Worm (Caenorhabditis elegans) whole organism, late embryonic: Measurements from ENCODE around the gene oac-2.

Experiments used
- C08G9.2 ChIP-seq: sonication (generic microtip); optimal IDR thresholded peaks from 2 replicates; lab custom pipeline; 2016; ENCODE audit warnings: mild to moderate bottlenecking, missing genetic modification characterization, moderate library complexity, missing compliant biosample characterization
- C38D4.7 ChIP-seq: fragments of 200-800 bp; sonication (Bioruptor generic); optimal IDR thresholded peaks from 2 replicates; lab custom pipeline; 2018; ENCODE audit warnings: mild to moderate bottlenecking, missing genetic modification characterization, moderate library complexity, missing compliant biosample characterization
- K09A11.1 ChIP-seq: sonication (generic microtip); optimal IDR thresholded peaks from 2 replicates; lab custom pipeline; 2017; ENCODE audit warnings: antibody characterized with exemption, mild to moderate bottlenecking, missing genetic modification characterization, missing compliant biosample characterization; ENCODE audit not compliant: insufficient read depth
- T23F11.4 ChIP-seq: fragments of 200-800 bp; sonication (Bioruptor generic); optimal IDR thresholded peaks from 2 replicates; lab custom pipeline; 2018; ENCODE audit warnings: mild to moderate bottlenecking, missing genetic modification characterization, missing compliant biosample characterization
- Y22D7AL.16 ChIP-seq: sonication (generic microtip); optimal IDR thresholded peaks from 2 replicates; lab custom pipeline; 2016; ENCODE audit warnings: missing genetic modification characterization, missing compliant biosample characterization
- ama-1 ChIP-seq: fragments of 150-350 bp; optimal IDR thresholded peaks from 2 replicates; lab custom pipeline; 2014
- ceh-14 ChIP-seq: sonication (generic microtip); optimal IDR thresholded peaks from 2 replicates; lab custom pipeline; 2016; ENCODE audit warnings: missing genotype, missing genetic modification characterization, missing compliant biosample characterization
- ceh-19 ChIP-seq: fragments of 200-800 bp; sonication (Bioruptor generic); optimal IDR thresholded peaks from 2 replicates; lab custom pipeline; 2018; ENCODE audit warnings: mild to moderate bottlenecking, missing genetic modification characterization, missing compliant biosample characterization
- ceh-30 ChIP-seq: fragments of 150-350 bp; optimal IDR thresholded peaks from 2 replicates; lab custom pipeline; 2014; ENCODE audit warnings: missing biosample characterization, missing genetic modification characterization
- ceh-34 ChIP-seq: sonication (generic microtip); optimal IDR thresholded peaks from 2 replicates; lab custom pipeline; 2016; ENCODE audit warnings: mild to moderate bottlenecking, missing genetic modification characterization, missing compliant biosample characterization
- ceh-48 ChIP-seq: sonication (generic microtip); optimal IDR thresholded peaks from 2 replicates; lab custom pipeline; 2016; ENCODE audit warnings: missing genetic modification characterization, inconsistent platforms, missing compliant biosample characterization
- ceh-6 ChIP-seq: fragments of 200-800 bp; sonication (Bioruptor generic); optimal IDR thresholded peaks from 2 replicates; lab custom pipeline; 2018; ENCODE audit warnings: mild to moderate bottlenecking, missing genetic modification characterization, missing compliant biosample characterization
- ceh-9 ChIP-seq: sonication (generic microtip); optimal IDR thresholded peaks from 2 replicates; lab custom pipeline; 2016; ENCODE audit warnings: mild to moderate bottlenecking, missing genetic modification characterization, inconsistent platforms, missing compliant biosample characterization
- dve-1 ChIP-seq: sonication (generic microtip); optimal IDR thresholded peaks from 2 replicates; lab custom pipeline; 2017; ENCODE audit warnings: antibody characterized with exemption, mild to moderate bottlenecking, missing genetic modification characterization, missing compliant biosample characterization
- elt-2 ChIP-seq: sonication (generic microtip); optimal IDR thresholded peaks from 2 replicates; lab custom pipeline; 2016; ENCODE audit warnings: missing genetic modification reagents, missing genetic modification characterization, missing compliant biosample characterization
- elt-4 ChIP-seq: sonication (generic microtip); optimal IDR thresholded peaks from 2 replicates; lab custom pipeline; 2016; ENCODE audit warnings: missing genetic modification characterization, missing compliant biosample characterization
- hlh-15 ChIP-seq: sonication (generic microtip); optimal IDR thresholded peaks from 2 replicates; lab custom pipeline; 2016; ENCODE audit warnings: missing genetic modification characterization, missing compliant biosample characterization
- hlh-6 ChIP-seq: sonication (generic microtip); optimal IDR thresholded peaks from 2 replicates; lab custom pipeline; 2016; ENCODE audit warnings: missing genotype, missing genetic modification characterization, missing compliant biosample characterization
- hlh-8 ChIP-seq: sonication (generic microtip); optimal IDR thresholded peaks from 2 replicates; lab custom pipeline; 2016; ENCODE audit warnings: missing genotype, missing genetic modification characterization, missing compliant biosample characterization
- madf-2 ChIP-seq: sonication (generic microtip); optimal IDR thresholded peaks from 2 replicates; lab custom pipeline; 2017; ENCODE audit warnings: missing genetic modification characterization, missing compliant biosample characterization
- npax-4 ChIP-seq: sonication (generic microtip); optimal IDR thresholded peaks from 2 replicates; lab custom pipeline; 2016; ENCODE audit warnings: missing genetic modification characterization, missing compliant biosample characterization
- odd-2 ChIP-seq: sonication (generic microtip); optimal IDR thresholded peaks from 2 replicates; lab custom pipeline; 2017; ENCODE audit warnings: antibody characterized with exemption, mild to moderate bottlenecking, missing genetic modification characterization, missing compliant biosample characterization
- pag-3 ChIP-seq: sonication (generic microtip); optimal IDR thresholded peaks from 2 replicates; lab custom pipeline; 2016; ENCODE audit warnings: missing compliant biosample characterization, missing genetic modification characterization, borderline replicate concordance
- pqm-1 ChIP-seq: sonication (generic microtip); optimal IDR thresholded peaks from 2 replicates; lab custom pipeline; 2016; ENCODE audit warnings: missing genetic modification characterization, missing compliant biosample characterization
- ref-2 ChIP-seq: sonication (generic microtip); optimal IDR thresholded peaks from 2 replicates; lab custom pipeline; 2016; ENCODE audit warnings: missing genetic modification characterization, missing compliant biosample characterization
- sox-2 ChIP-seq: fragments of 200-800 bp; sonication (Bioruptor generic); IDR thresholded peaks from 2 replicates; pipeline ENCODE4 v1.3.6; 2022; ENCODE audit warnings: missing genetic modification reagents, missing genetic modification characterization, missing compliant biosample characterization
- tbx-2 ChIP-seq: sonication (generic microtip); optimal IDR thresholded peaks from 2 replicates; lab custom pipeline; 2016; ENCODE audit warnings: missing genetic modification characterization, missing compliant biosample characterization
- unc-42 ChIP-seq: sonication (generic microtip); optimal IDR thresholded peaks from 2 replicates; lab custom pipeline; 2016; ENCODE audit warnings: missing genotype, missing genetic modification characterization, missing compliant biosample characterization
- unc-55 ChIP-seq: sonication (generic microtip); optimal IDR thresholded peaks from 2 replicates; lab custom pipeline; 2017; ENCODE audit warnings: missing biosample characterization, missing genetic modification reagents, missing genetic modification characterization
- unc-86 ChIP-seq: sonication (generic microtip); optimal IDR thresholded peaks from 2 replicates; lab custom pipeline; 2016; ENCODE audit warnings: missing genetic modification characterization, missing compliant biosample characterization
- ztf-16 ChIP-seq: sonication (generic microtip); optimal IDR thresholded peaks from 2 replicates; lab custom pipeline; 2017; ENCODE audit warnings: missing genetic modification characterization, missing compliant biosample characterization

The oac-2 gene

DNA sequence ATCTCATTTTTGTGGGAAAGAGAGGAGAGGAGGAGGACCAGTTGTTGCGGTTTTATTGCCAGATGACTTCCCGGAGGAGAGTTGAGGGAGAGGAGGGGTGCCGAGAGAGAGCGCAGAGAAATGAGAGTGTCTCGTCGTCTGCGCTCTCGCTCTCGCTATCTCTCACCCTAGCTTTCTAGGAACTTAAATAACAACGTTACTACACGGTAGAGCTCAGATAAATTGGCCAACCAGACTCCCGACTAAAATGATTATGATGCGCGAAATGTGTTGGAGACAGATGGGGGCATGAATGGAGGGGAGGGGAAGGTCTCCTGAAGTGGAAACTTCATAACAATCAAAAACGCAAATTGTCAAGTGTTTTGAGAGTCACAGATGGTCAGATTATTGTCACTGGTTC, 20.3 kb downstream of the oac-2 start (continued):
- TF ChIP-seq Y22D7AL.16 (tag; lab: Kevin White, UChicago) (no peak), ceh-6 (GFP tag; lab: Kevin White, UChicago) (no peak), ama-1 (lab: Kevin White, UChicago) (no peak), elt-4 (no peak), sox-2 (GFP tag; lab: Robert Waterston, UW) (no peak), unc-55 (GFP tag; lab: Kevin White, UChicago) (peak; percentile 38), madf-2 (tag; lab: Kevin White, UChicago) (no peak)

DNA sequence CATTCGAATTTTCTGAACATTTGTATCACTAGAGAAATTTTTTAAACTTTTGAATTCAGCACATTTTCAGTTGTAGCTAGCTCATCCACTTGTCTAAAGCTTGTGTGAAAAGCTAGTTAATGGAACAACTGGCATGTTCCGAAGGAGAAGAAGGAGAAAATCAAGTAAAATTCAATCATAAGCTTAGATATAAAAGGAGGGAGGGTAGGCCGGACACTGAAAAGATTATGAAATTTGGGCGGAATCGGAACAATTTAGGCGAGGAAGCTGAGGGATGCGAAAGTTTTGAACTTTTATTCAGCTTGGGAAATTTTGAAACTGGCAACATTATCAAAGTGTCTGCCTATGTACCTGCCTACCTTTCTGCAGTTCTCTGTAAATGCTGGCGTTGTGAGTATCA, 22.4 kb downstream of the oac-2 start:
- TF ChIP-seq npax-4 (tag; lab: Kevin White, UChicago) (no peak), unc-42 (tag; lab: Kevin White, UChicago) (peak; percentile 89)

DNA sequence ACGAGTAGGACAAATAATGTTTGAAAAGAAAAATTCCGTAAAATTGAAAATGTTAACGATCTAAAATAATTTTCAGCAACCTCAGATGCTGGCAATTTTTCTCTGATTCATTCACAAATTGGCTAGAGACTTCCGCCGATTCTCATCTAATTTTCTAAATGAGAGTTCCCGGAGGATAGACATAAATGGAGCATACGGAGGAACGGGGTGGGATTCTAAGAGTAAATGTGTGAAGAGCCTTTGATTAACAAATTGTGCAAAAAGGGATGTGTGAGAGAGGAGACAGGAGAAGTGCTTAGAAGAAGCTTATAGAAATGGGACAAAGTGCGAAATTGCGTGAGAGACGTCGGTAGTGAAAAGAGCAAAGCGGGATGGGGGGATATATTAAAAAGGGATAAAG, 23.3 kb downstream of the oac-2 start:
- TF ChIP-seq K09A11.1 (no peak), ceh-6 (GFP tag; lab: Kevin White, UChicago) (no peak), unc-42 (tag; lab: Kevin White, UChicago) (peak; percentile 65), pqm-1 (tag; lab: Kevin White, UChicago) (no peak), hlh-8 (tag; lab: Kevin White, UChicago) (no peak), ceh-14 (tag; lab: Kevin White, UChicago) (no peak), dve-1 (tag; lab: Kevin White, UChicago) (no peak)

DNA sequence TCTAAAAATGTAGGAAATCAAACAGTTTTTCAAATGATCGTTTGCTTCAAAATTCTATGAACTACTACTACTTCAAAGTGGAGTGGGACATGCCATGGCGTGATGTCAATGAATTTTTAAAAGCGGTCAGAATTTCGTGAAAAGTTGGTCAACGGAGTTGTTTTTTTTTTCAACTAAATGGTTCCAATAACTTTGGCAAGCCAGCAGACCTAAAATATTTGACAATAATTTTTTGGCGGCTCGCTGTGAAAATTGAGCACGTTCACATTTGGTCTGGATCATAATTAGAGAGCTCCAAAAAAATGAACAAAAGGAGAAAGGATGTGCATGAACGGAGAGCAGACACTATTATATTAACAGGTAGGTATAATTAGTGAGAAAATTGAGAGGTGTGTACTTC, 24.6 kb downstream of the oac-2 start:
- no peak for TF ChIP-seq unc-42 (tag; lab: Kevin White, UChicago)
- peak; percentile 72 for TF ChIP-seq ref-2 (tag; lab: Kevin White, UChicago)
- TF ChIP-seq, all 69 proteins: peak for 1

DNA sequence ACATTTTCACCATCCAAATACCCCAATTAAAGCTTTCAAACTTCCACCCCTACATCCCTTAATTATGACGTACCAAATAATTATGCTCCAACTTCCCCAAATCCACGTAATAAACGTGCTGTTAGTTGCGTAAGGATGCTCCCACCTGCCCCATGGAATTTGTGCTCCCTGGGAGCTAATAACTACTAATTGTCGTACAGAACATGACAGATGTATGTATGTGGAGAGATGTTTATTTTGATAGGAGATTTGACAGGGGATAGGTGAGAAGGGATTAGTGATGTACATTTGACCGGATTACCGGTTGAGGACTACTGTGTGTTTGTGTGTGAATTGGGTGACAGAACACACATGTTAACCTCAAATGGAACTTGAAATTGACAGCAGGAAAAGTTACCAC, 25.1 kb downstream of the oac-2 start:
- TF ChIP-seq tbx-2 (tag; lab: Kevin White, UChicago) = peak; percentile 8
- no peak for TF ChIP-seq elt-2 (tag; lab: Kevin White, UChicago)

DNA sequence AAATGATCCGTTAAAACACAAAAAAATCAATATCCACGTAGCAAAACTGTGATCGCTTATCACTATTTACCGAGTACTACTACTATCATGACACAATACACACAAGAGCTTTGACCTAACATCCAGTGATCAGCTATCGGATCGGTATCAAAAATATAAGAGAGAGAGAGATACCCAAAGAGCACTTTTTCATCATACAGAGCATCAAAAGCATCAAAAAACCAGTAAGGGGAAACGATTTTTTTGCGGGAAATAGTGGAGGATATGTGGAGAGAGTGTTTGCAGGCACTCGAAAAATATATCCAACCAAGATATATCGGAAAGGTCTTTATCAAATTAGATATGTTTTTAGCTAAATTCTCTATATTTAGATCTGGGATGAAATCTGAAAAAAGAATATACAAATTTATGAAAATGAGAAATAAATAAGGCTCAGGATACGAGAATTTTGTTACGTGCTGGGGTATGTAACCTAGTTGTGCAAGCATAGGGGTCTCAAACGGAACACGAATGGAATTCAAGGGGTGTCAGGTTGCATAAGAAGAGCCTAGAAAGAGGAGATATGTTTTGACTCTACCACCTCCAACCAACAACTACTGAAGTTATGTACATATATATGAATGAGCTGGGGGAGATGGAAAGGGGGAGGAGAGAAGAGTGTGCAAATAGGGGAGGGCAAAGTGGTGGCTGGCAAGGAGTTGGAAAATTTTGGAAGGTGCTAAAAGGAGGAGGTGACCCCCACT, 29.7 kb downstream of the oac-2 start:
- TF ChIP-seq ceh-48 (tag; lab: Kevin White, UChicago) = no peak
- TF ChIP-seq ref-2 (tag; lab: Kevin White, UChicago) = peak; percentile 23
- no peak for TF ChIP-seq T23F11.4 (GFP tag; lab: Kevin White, UChicago)
- peak; percentile 92 for TF ChIP-seq ceh-34 (tag; lab: Kevin White, UChicago)
- no peak for TF ChIP-seq hlh-6 (tag; lab: Kevin White, UChicago)
- TF ChIP-seq ceh-9 (tag; lab: Kevin White, UChicago) = no peak
- no peak for TF ChIP-seq unc-42 (tag; lab: Kevin White, UChicago)
- peak; percentile 2 for TF ChIP-seq ceh-19
- no peak for TF ChIP-seq sox-2 (GFP tag; lab: Robert Waterston, UW)
- peak; percentile 37 for TF ChIP-seq tbx-2 (tag; lab: Kevin White, UChicago)
- no peak for TF ChIP-seq odd-2
- TF ChIP-seq, all 69 proteins: peak for 4

DNA sequence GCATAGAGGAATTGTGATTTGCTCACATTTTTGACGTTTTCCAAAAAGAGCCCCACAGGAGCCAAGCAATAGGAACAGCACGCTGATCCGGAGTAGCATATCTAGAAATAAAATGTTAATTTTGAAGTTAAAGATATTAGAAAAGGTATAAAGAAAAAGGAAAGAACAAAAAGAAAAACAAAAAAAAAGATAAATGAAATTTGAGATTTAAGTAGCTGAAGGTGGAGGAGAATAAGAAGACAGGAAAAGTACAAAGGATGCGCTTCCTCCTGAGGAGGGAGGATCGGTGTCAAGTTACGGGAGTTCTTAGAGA, 30.2 kb downstream of the oac-2 start, which contains the start of gene cfz-2:
Gene cfz-2, minus strand, starts transcription at position 101 of the 313 bp plus-strand sequence.
- peak; percentile 71 for TF ChIP-seq ceh-34 (tag; lab: Kevin White, UChicago)
- TF ChIP-seq pag-3 = no peak

DNA sequence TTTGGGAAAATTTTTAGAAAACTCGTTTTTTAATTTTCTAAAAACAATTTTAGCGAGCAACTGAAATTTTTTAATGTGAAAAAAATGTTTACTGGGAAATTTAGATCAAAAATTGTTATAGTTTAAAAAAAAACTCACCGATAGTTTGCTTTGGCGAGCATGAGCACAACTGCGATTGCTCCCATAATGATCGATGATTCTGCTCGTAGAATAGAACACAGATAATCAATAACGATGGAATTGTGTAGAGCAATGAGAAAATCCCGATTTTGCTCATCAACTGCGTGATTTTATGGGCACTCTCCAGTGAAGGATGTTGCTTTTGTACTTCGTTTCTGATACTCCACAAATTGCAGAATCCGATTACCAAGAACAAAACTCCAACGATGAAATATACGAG, 32.3 kb downstream of the oac-2 start:
- TF ChIP-seq C08G9.2 (tag; lab: Kevin White, UChicago) = no peak
- TF ChIP-seq ceh-14 (tag; lab: Kevin White, UChicago) = no peak
- TF ChIP-seq C38D4.7 (GFP tag; lab: Kevin White, UChicago) = no peak
- no peak for TF ChIP-seq ztf-16 (tag; lab: Kevin White, UChicago)
- no peak for TF ChIP-seq hlh-15 (tag; lab: Kevin White, UChicago)
- TF ChIP-seq ceh-30 = no peak
- TF ChIP-seq dve-1 (tag; lab: Kevin White, UChicago) = no peak
- no peak for TF ChIP-seq unc-86 (tag; lab: Kevin White, UChicago)
- no peak for TF ChIP-seq Y22D7AL.16 (tag; lab: Kevin White, UChicago)
